Fruit fly (Drosophila melanogaster) whole organism, embryonic: Measurements from ENCODE around the gene Pde6.

Source experiments
- ATbp ChIP-seq: fragments of 200-800 bp; sonication (Bioruptor generic); optimal IDR thresholded peaks from 2 replicates; lab custom pipeline; 2017; ENCODE audit warnings: missing biosample characterization, mild to moderate bottlenecking, missing genetic modification characterization, missing genetic modification reagents
- Asciz ChIP-seq: fragments of 200-800 bp; sonication (Bioruptor generic); optimal IDR thresholded peaks from 2 replicates; lab custom pipeline; 2017; ENCODE audit warnings: missing biosample characterization, mild to moderate bottlenecking, missing genetic modification characterization, missing genetic modification reagents
- BtbVII ChIP-seq: fragments of 200-800 bp; sonication (Bioruptor generic); optimal IDR thresholded peaks from 3 replicates; lab custom pipeline; 2017; ENCODE audit warnings: missing biosample characterization, mild to moderate bottlenecking, missing genetic modification characterization
- CG10209 ChIP-seq: fragments of 200-800 bp; sonication (Bioruptor generic); optimal IDR thresholded peaks from 3 replicates; lab custom pipeline; 2017; ENCODE audit warnings: missing biosample characterization, mild to moderate bottlenecking, missing genetic modification characterization, missing genetic modification reagents
- CG10654 ChIP-seq: fragments of 200-800 bp; sonication (Bioruptor generic); optimal IDR thresholded peaks from 2 replicates; lab custom pipeline; 2016; ENCODE audit warnings: missing biosample characterization, missing genetic modification characterization
- CG12219 ChIP-seq: fragments of 200-800 bp; sonication (Bioruptor generic); optimal IDR thresholded peaks from 3 replicates; lab custom pipeline; 2018; ENCODE audit warnings: missing biosample characterization, mild to moderate bottlenecking, missing genetic modification characterization
- CG1233 ChIP-seq: fragments of 200-800 bp; sonication (Bioruptor generic); optimal IDR thresholded peaks from 4 replicates; lab custom pipeline; 2018; ENCODE audit warnings: missing biosample characterization, mild to moderate bottlenecking, missing genetic modification characterization
- CG15514 ChIP-seq: fragments of 200-800 bp; sonication (Bioruptor generic); optimal IDR thresholded peaks from 3 replicates; lab custom pipeline; 2017; ENCODE audit warnings: missing biosample characterization, missing genetic modification characterization, mild to moderate bottlenecking, moderate library complexity, missing genetic modification reagents
- CG1602 ChIP-seq: fragments of 200-800 bp; sonication (Bioruptor generic); optimal IDR thresholded peaks from 3 replicates; lab custom pipeline; 2016; ENCODE audit warnings: missing biosample characterization, missing genetic modification characterization
- CG16863 ChIP-seq: fragments of 200-800 bp; sonication (Bioruptor generic); optimal IDR thresholded peaks from 3 replicates; lab custom pipeline; 2016; ENCODE audit warnings: missing biosample characterization, missing genetic modification characterization
- CG17568 ChIP-seq: fragments of 200-800 bp; sonication (Bioruptor generic); optimal IDR thresholded peaks from 2 replicates; lab custom pipeline; 2018; ENCODE audit warnings: missing biosample characterization, mild to moderate bottlenecking, missing genetic modification characterization, moderate library complexity
- CG17612 ChIP-seq: fragments of 200-800 bp; sonication (Bioruptor generic); IDR thresholded peaks from 2 replicates; pipeline ENCODE4 v1.3.6; 2022; ENCODE audit warnings: missing biosample characterization, missing genetic modification characterization
- CG2120 ChIP-seq: fragments of 200-800 bp; sonication (Bioruptor generic); optimal IDR thresholded peaks from 3 replicates; lab custom pipeline; 2016; ENCODE audit warnings: missing biosample characterization, missing genetic modification characterization
- CG34422 ChIP-seq: fragments of 200-800 bp; sonication (Bioruptor generic); IDR thresholded peaks from 3 replicates; pipeline ENCODE4 v1.3.6; 2022; ENCODE audit warnings: missing biosample characterization, missing genetic modification characterization
- CG3726 ChIP-seq: fragments of 200-800 bp; sonication (Bioruptor generic); IDR thresholded peaks from 3 replicates; pipeline ENCODE4, ENCODE4 v1.3.6; 2022; ENCODE audit warnings: missing biosample characterization, missing genetic modification characterization
- CG3838 ChIP-seq: fragments of 200-800 bp; sonication (Bioruptor generic); optimal IDR thresholded peaks from 3 replicates; lab custom pipeline; 2016; ENCODE audit warnings: missing biosample characterization, missing genetic modification characterization
- CG6683 ChIP-seq: fragments of 200-800 bp; sonication (Bioruptor generic); optimal IDR thresholded peaks from 2 replicates; lab custom pipeline; 2017; ENCODE audit warnings: missing biosample characterization, mild to moderate bottlenecking, missing genetic modification characterization, missing genetic modification reagents
- CG9876 ChIP-seq: fragments of 200-800 bp; sonication (Bioruptor generic); optimal IDR thresholded peaks from 2 replicates; lab custom pipeline; 2016; ENCODE audit warnings: missing biosample characterization, missing genetic modification characterization
- Dp ChIP-seq: fragments of 200-800 bp; sonication (Bioruptor generic); optimal IDR thresholded peaks from 2 replicates; lab custom pipeline; 2018; ENCODE audit warnings: missing biosample characterization, mild to moderate bottlenecking, missing genetic modification characterization, moderate library complexity
- Fer2 ChIP-seq: fragments of 200-800 bp; sonication (Bioruptor generic); optimal IDR thresholded peaks from 2 replicates; lab custom pipeline; 2018; ENCODE audit warnings: missing biosample characterization, mild to moderate bottlenecking, missing genetic modification characterization, moderate library complexity
- HHEX ChIP-seq: fragments of 200-800 bp; sonication (Bioruptor generic); optimal IDR thresholded peaks from 3 replicates; lab custom pipeline; 2017; ENCODE audit warnings: missing biosample characterization, mild to moderate bottlenecking, missing genetic modification characterization, missing genetic modification reagents
- HLHmδ ChIP-seq: fragments of 200-800 bp; sonication (Bioruptor generic); optimal IDR thresholded peaks from 2 replicates; lab custom pipeline; 2018; ENCODE audit warnings: missing biosample characterization, mild to moderate bottlenecking, missing genetic modification characterization, moderate library complexity
- Hand ChIP-seq: fragments of 200-800 bp; sonication (Bioruptor generic); optimal IDR thresholded peaks from 2 replicates; lab custom pipeline; 2017; ENCODE audit warnings: mild to moderate bottlenecking, missing biosample characterization, missing genetic modification reagents, missing genetic modification characterization
- Hey ChIP-seq: fragments of 200-800 bp; sonication (Bioruptor generic); optimal IDR thresholded peaks from 3 replicates; lab custom pipeline; 2018; ENCODE audit warnings: missing biosample characterization, mild to moderate bottlenecking, missing genetic modification characterization
- Hr51 ChIP-seq, 2 experiments: fragments of 200-800 bp; sonication (Bioruptor generic); optimal IDR thresholded peaks; 2 replicates in 1 of 2; 3 replicates in 1 of 2; lab custom pipeline; 2016 to 2018; ENCODE audit warnings: missing biosample characterization in 2 of 2, missing genetic modification characterization in 2 of 2, mild to moderate bottlenecking in 1 of 2, moderate library complexity in 1 of 2
- Lpt ChIP-seq: fragments of >200 bp; optimal IDR thresholded peaks from 2 replicates; lab custom pipeline; 2018; ENCODE audit warnings: missing biosample characterization, missing genetic modification characterization
- NfI ChIP-seq: fragments of 200-800 bp; sonication (Bioruptor generic); optimal IDR thresholded peaks from 3 replicates; lab custom pipeline; 2018; ENCODE audit warnings: missing biosample characterization, mild to moderate bottlenecking, missing genetic modification characterization, moderate library complexity
- Scr ChIP-seq: fragments of 200-800 bp; sonication (Bioruptor generic); IDR thresholded peaks from 2 replicates; pipeline ENCODE4 v1.3.6; 2022; ENCODE audit warnings: missing biosample characterization, missing genetic modification characterization; ENCODE audit not compliant: partially characterized antibody
- Sry-δ ChIP-seq: fragments of 200-800 bp; sonication (Bioruptor generic); optimal IDR thresholded peaks from 2 replicates; lab custom pipeline; 2016; ENCODE audit warnings: missing biosample characterization, missing genetic modification characterization
- dmrt99B ChIP-seq: fragments of 200-800 bp; sonication (Bioruptor generic); optimal IDR thresholded peaks from 2 replicates; lab custom pipeline; 2018; ENCODE audit warnings: missing biosample characterization, mild to moderate bottlenecking, missing genetic modification characterization, moderate library complexity
- gro ChIP-seq: fragments of 200-800 bp; sonication (Bioruptor generic); optimal IDR thresholded peaks from 2 replicates; lab custom pipeline; 2016; ENCODE audit warnings: missing biosample characterization, missing genetic modification characterization
- gsb ChIP-seq: fragments of 200-800 bp; sonication (Bioruptor generic); IDR thresholded peaks from 2 replicates; pipeline ENCODE4 v1.3.6; 2022; ENCODE audit warnings: missing biosample characterization, missing genetic modification characterization
- her ChIP-seq: fragments of 200-800 bp; sonication (Bioruptor generic); optimal IDR thresholded peaks from 2 replicates; lab custom pipeline; 2016; ENCODE audit warnings: missing biosample characterization, missing genetic modification characterization
- hth ChIP-seq: fragments of >200 bp; optimal IDR thresholded peaks from 2 replicates; lab custom pipeline; 2017; ENCODE audit warnings: inconsistent platforms
- ind ChIP-seq: fragments of 200-800 bp; sonication (Bioruptor generic); optimal IDR thresholded peaks from 3 replicates; lab custom pipeline; 2016; ENCODE audit warnings: missing biosample characterization, missing genetic modification characterization
- ken ChIP-seq: fragments of 200-800 bp; sonication (Bioruptor generic); IDR thresholded peaks from 3 replicates; pipeline ENCODE4 v1.3.6; 2022; ENCODE audit warnings: missing biosample characterization, missing genetic modification characterization
- lola ChIP-seq, 3 experiments: fragments of >200 bp in 2 of 3; fragments of 200-800 bp in 1 of 3; sonication (Bioruptor generic) in 1 of 3; optimal IDR thresholded peaks; 2 replicates each; lab custom pipeline; 2017 to 2019; ENCODE audit warnings: missing biosample characterization in 3 of 3, missing genetic modification characterization in 3 of 3, mild to moderate bottlenecking in 1 of 3, moderate library complexity in 1 of 3
- mld ChIP-seq: fragments of 200-800 bp; sonication (Bioruptor generic); IDR thresholded peaks from 3 replicates; pipeline ENCODE4 v1.3.6; 2022; ENCODE audit warnings: missing biosample characterization, missing genetic modification characterization; ENCODE audit not compliant: partially characterized antibody
- nmo ChIP-seq: fragments of 200-800 bp; sonication (Bioruptor generic); optimal IDR thresholded peaks from 2 replicates; lab custom pipeline; 2018; ENCODE audit warnings: missing biosample characterization, mild to moderate bottlenecking, missing genetic modification characterization, moderate library complexity
- oc ChIP-seq: fragments of 200-800 bp; sonication (Bioruptor generic); optimal IDR thresholded peaks from 2 replicates; lab custom pipeline; 2018; ENCODE audit warnings: missing biosample characterization, mild to moderate bottlenecking, missing genetic modification characterization, moderate library complexity
- peb ChIP-seq: fragments of 200-800 bp; sonication (Bioruptor generic); IDR thresholded peaks from 2 replicates; pipeline ENCODE4 v1.3.6; 2022; ENCODE audit warnings: missing biosample characterization, missing genetic modification characterization
- sc ChIP-seq, 3 experiments: fragments of >200 bp in 2 of 3; fragments of 200-800 bp in 1 of 3; sonication (Bioruptor generic) in 1 of 3; optimal IDR thresholded peaks; 2 replicates in 2 of 3; 3 replicates in 1 of 3; lab custom pipeline; 2017; ENCODE audit warnings: mild to moderate bottlenecking in 1 of 3, missing biosample characterization in 1 of 3, missing genetic modification characterization in 1 of 3, missing genetic modification reagents in 1 of 3
- sisA ChIP-seq: fragments of 200-800 bp; sonication (Bioruptor generic); IDR thresholded peaks from 2 replicates; pipeline ENCODE4 v1.3.6; 2022; ENCODE audit warnings: missing biosample characterization, missing genetic modification characterization
- slou ChIP-seq: fragments of 200-800 bp; sonication (Bioruptor generic); optimal IDR thresholded peaks from 3 replicates; lab custom pipeline; 2016; ENCODE audit warnings: missing biosample characterization, missing genetic modification characterization
- stwl ChIP-seq: fragments of 200-800 bp; sonication (Bioruptor generic); optimal IDR thresholded peaks from 3 replicates; lab custom pipeline; 2018; ENCODE audit warnings: missing biosample characterization, mild to moderate bottlenecking, missing genetic modification characterization, moderate library complexity
- sug ChIP-seq: fragments of 200-800 bp; optimal IDR thresholded peaks from 2 replicates; lab custom pipeline; 2019; ENCODE audit warnings: missing biosample characterization, mild to moderate bottlenecking, missing genetic modification characterization, moderate library complexity
- tll ChIP-seq, 2 experiments: fragments of 200-800 bp in 1 of 2; fragments of >200 bp in 1 of 2; sonication (Bioruptor generic) in 1 of 2; optimal IDR thresholded peaks; 2 replicates each; lab custom pipeline; 2017 to 2019; ENCODE audit warnings: missing biosample characterization in 2 of 2, missing genetic modification characterization in 2 of 2, mild to moderate bottlenecking in 1 of 2, moderate library complexity in 1 of 2
- tna ChIP-seq: fragments of 200-800 bp; sonication (Bioruptor generic); IDR thresholded peaks from 2 replicates; pipeline ENCODE4 v1.3.6; 2022; ENCODE audit warnings: missing biosample characterization, missing genetic modification characterization; ENCODE audit not compliant: partially characterized antibody
- vfl ChIP-seq: fragments of 200-800 bp; sonication (Bioruptor generic); optimal IDR thresholded peaks from 2 replicates; lab custom pipeline; 2016; ENCODE audit warnings: missing biosample characterization, missing genetic modification characterization

Pde6 gene

DNA sequence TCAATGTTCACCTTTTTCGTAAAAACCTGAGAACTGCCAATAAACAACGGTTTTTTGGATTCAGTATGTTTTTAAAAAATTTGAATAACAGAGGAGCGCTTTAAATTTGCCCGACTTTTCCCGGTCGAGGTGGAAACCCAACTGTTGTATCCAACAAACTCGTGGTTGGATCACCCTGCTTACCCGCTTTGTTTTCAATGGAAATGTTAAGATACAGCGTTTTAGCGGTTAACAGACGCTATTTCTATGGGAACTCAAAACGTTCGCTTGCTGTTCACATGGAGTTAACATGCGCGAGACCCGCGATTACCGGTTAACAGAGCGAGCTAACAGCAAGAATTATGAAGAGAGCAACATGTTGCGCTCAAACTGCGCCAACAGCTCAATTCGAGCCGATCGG is 76.5 kb downstream of the Pde6 start, which contains the start of gene cv-c (continued):
- TF ChIP-seq her (GFP tag; lab: Kevin White, UChicago): peak; percentile 97
- TF ChIP-seq lola (GFP tag; optimal IDR thresholded peaks at IDR 0.05; lab: Kevin White, UChicago): no peak
- no peak for TF ChIP-seq tna
- TF ChIP-seq Lpt (GFP tag; lab: Kevin White, UChicago): no peak
- no peak for TF ChIP-seq slou (GFP tag; lab: Kevin White, UChicago)
- TF ChIP-seq Hand (GFP tag; lab: Kevin White, UChicago): no peak
- TF ChIP-seq Fer2: no peak
- TF ChIP-seq hth (lab: Kevin White, UChicago): no peak
- peak; percentile 31; the same call in 1 of the 3 replicates for TF ChIP-seq CG34422 (GFP tag; lab: Robert Waterston, UW)
- TF ChIP-seq CG17612 (GFP tag; lab: Robert Waterston, UW): no peak
- peak; percentile 75 for TF ChIP-seq CG17568 (GFP tag; lab: Kevin White, UChicago)
- no peak for TF ChIP-seq CG12219 (GFP tag; lab: Kevin White, UChicago)
- TF ChIP-seq CG3726 (GFP tag; lab: Robert Waterston, UW): no peak
- TF ChIP-seq CG1602 (GFP tag; lab: Kevin White, UChicago): no peak
- TF ChIP-seq ken (GFP tag; lab: Robert Waterston, UW): no peak
- TF ChIP-seq sc (optimal IDR thresholded peaks at IDR 0.05; lab: Kevin White, UChicago): no peak
- TF ChIP-seq sc (GFP tag; optimal IDR thresholded peaks at IDR 0.05; lab: Kevin White, UChicago): no peak
- TF ChIP-seq ind (GFP tag; lab: Kevin White, UChicago): no peak
- no peak for TF ChIP-seq CG3838 (GFP tag; lab: Kevin White, UChicago)
- no peak for TF ChIP-seq NfI
- TF ChIP-seq Sry-δ: no peak
- TF ChIP-seq Scr (GFP tag; lab: Robert Waterston, UW): peak; percentile 18; the same call in 1 of the 2 replicates
- TF ChIP-seq stwl (tag; lab: Kevin White, UChicago): peak; percentile 12
- TF ChIP-seq CG9876: no peak
- TF ChIP-seq Hey (tag; lab: Kevin White, UChicago): no peak
- TF ChIP-seq peb (GFP tag; lab: Robert Waterston, UW): no peak
- no peak for TF ChIP-seq HHEX (GFP tag; lab: Kevin White, UChicago)
- TF ChIP-seq sisA: no peak
- no peak for TF ChIP-seq CG10654 (GFP tag; lab: Kevin White, UChicago)
- no peak for TF ChIP-seq Dp
- no peak for TF ChIP-seq oc (tag; lab: Kevin White, UChicago)
- TF ChIP-seq HLHmδ (GFP tag; lab: Kevin White, UChicago): no peak
- TF ChIP-seq CG16863 (GFP tag; lab: Kevin White, UChicago): no peak
- no peak for TF ChIP-seq Hr51 (GFP tag; optimal IDR thresholded peaks at IDR 0.05; lab: Kevin White, UChicago)
- no peak for TF ChIP-seq gsb (GFP tag; lab: Robert Waterston, UW)

DNA sequence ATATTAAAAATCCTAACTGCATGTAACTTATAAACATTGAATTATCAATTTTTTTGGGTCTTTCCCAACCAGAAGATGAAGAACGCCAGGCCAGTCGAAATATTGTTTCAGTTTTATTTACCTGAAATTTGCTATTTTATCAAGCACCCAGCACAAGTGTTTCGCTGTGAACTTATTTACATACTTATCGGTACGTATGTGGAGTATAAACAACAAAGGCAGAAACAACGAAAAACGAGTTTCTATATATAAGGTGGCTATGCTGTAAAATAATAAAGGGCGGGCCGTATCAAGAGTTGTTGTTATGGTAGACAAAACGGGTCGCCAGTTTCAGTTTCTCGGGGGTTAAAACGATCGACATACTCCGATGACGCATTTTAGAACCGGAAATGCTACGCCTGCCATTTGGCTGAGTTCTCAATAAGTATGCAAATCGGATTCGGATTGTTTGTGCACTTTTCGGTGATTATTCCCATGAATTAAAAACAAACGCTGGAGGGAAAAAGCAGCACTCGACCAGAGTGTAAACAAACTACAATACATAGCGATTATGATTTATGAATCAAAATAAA is 78.4 kb downstream of the Pde6 start:
- TF ChIP-seq CG16863 (GFP tag; lab: Kevin White, UChicago) (no peak), CG2120 (peak; percentile 23), BtbVII (GFP tag; lab: Kevin White, UChicago) (peak; percentile 23), sug (tag; lab: Kevin White, UChicago) (peak; percentile 33), CG10209 (GFP tag; lab: Kevin White, UChicago) (peak; percentile 14), gro (GFP tag; lab: Kevin White, UChicago) (peak; percentile 7), Asciz (GFP tag; lab: Kevin White, UChicago) (peak; percentile 32), CG15514 (GFP tag; lab: Kevin White, UChicago) (peak; percentile 48), CG6683 (GFP tag; lab: Kevin White, UChicago) (peak; percentile 11), vfl (GFP tag; lab: Kevin White, UChicago) (peak; percentile 4), nmo (no peak), ATbp (peak; percentile 50), CG10654 (GFP tag; lab: Kevin White, UChicago) (no peak), dmrt99B (tag; lab: Kevin White, UChicago) (no peak), CG1233 (GFP tag; lab: Kevin White, UChicago) (peak; percentile 36), mld (GFP tag; lab: Robert Waterston, UW) (no peak), tll (GFP tag; optimal IDR thresholded peaks at IDR 0.05; lab: Kevin White, UChicago) (no peak)
